Fruit fly (Drosophila melanogaster) whole organism: ENCODE data around the gene CG9184.

Experiments
- CG8478 ChIP-seq: fragments of >200 bp; optimal IDR thresholded peaks from 2 replicates; lab custom pipeline; 2018; ENCODE audit warnings: inconsistent platforms
- Dll ChIP-seq: fragments of >200 bp; optimal IDR thresholded peaks from 2 replicates; lab custom pipeline; 2017
- EcR ChIP-seq, 2 experiments: fragments of >200 bp; optimal IDR thresholded peaks; 2 replicates each; lab custom pipeline; 2017; ENCODE audit warnings: missing biosample characterization in 2 of 2, missing genetic modification characterization in 2 of 2, missing genetic modification reagents in 2 of 2
- pan ChIP-seq: fragments of >200 bp; optimal IDR thresholded peaks from 2 replicates; lab custom pipeline; 2017
- psq ChIP-seq: fragments of >200 bp; optimal IDR thresholded peaks from 2 replicates; lab custom pipeline; 2017
- usp ChIP-seq: fragments of >200 bp; optimal IDR thresholded peaks from 2 replicates; lab custom pipeline; 2017; ENCODE audit warnings: missing biosample characterization, missing genetic modification characterization, mixed read lengths

Gene CG9184

dm6 chr3L:1330420-1330819 is 7.8 kb upstream of the CG9184 start:
- no peak for TF ChIP-seq psq
- no peak for TF ChIP-seq Dll
- TF ChIP-seq usp: no peak
- TF ChIP-seq EcR (GFP tag; optimal IDR thresholded peaks at IDR 0.05; lab: Kevin White, UChicago): no peak
- no peak for TF ChIP-seq pan (lab: Kevin White, UChicago)
- no peak for TF ChIP-seq CG8478 (lab: Kevin White, UChicago)

dm6 chr3L:1329724-1330123 is 7.1 kb upstream of the CG9184 start, which contains the start of gene ND-ACP:
ND-ACP (plus strand) TSS chr3L:1329949.
- no peak for TF ChIP-seq psq
- TF ChIP-seq Dll: no peak
- no peak for TF ChIP-seq CG8478 (lab: Kevin White, UChicago)
- no peak for TF ChIP-seq usp
- no peak for TF ChIP-seq pan (lab: Kevin White, UChicago)
- TF ChIP-seq EcR (GFP tag; optimal IDR thresholded peaks at IDR 0.05; lab: Kevin White, UChicago): no peak

dm6 chr3L:1325626-1325937 is 3.0 kb upstream of the CG9184 start:
- no peak for TF ChIP-seq EcR (GFP tag; optimal IDR thresholded peaks at IDR 0.05; lab: Kevin White, UChicago)
- TF ChIP-seq Dll: no peak
- TF ChIP-seq usp: no peak
- no peak for TF ChIP-seq pan (lab: Kevin White, UChicago)
- TF ChIP-seq psq: no peak
- TF ChIP-seq CG8478 (lab: Kevin White, UChicago): no peak

dm6 chr3L:1324818-1325625 is 2.4 kb upstream of the CG9184 start:
- TF ChIP-seq CG8478 (lab: Kevin White, UChicago): no peak
- no peak for TF ChIP-seq usp
- TF ChIP-seq Dll: no peak
- no peak for TF ChIP-seq psq
- TF ChIP-seq pan (lab: Kevin White, UChicago): no peak
- TF ChIP-seq EcR (GFP tag; optimal IDR thresholded peaks at IDR 0.05; lab: Kevin White, UChicago): no peak

- TF ChIP-seq Dll: no peak
- no peak for TF ChIP-seq pan (lab: Kevin White, UChicago)
- TF ChIP-seq CG8478 (lab: Kevin White, UChicago): no peak
- no peak for TF ChIP-seq psq
- no peak for TF ChIP-seq EcR (GFP tag; optimal IDR thresholded peaks at IDR 0.05; lab: Kevin White, UChicago)
- TF ChIP-seq usp: no peak
These were observed 530 bp upstream of the CG9184 start for dm6 chr3L:1323136-1323535.

- TF ChIP-seq pan (lab: Kevin White, UChicago): no peak
- no peak for TF ChIP-seq usp
- TF ChIP-seq psq: no peak
- TF ChIP-seq EcR (GFP tag; optimal IDR thresholded peaks at IDR 0.05; lab: Kevin White, UChicago): no peak
- no peak for TF ChIP-seq Dll
- no peak for TF ChIP-seq CG8478 (lab: Kevin White, UChicago)
These were observed 447 bp downstream of the CG9184 start for dm6 chr3L:1322159-1322558.

- no peak for TF ChIP-seq psq
- no peak for TF ChIP-seq Dll
- no peak for TF ChIP-seq usp
- no peak for TF ChIP-seq CG8478 (lab: Kevin White, UChicago)
- no peak for TF ChIP-seq EcR (GFP tag; optimal IDR thresholded peaks at IDR 0.05; lab: Kevin White, UChicago)
- TF ChIP-seq pan (lab: Kevin White, UChicago): no peak
These were observed 1.6 kb downstream of the CG9184 start for dm6 chr3L:1320931-1321556.

- TF ChIP-seq usp (no peak), Dll (no peak), pan (lab: Kevin White, UChicago) (no peak), CG8478 (lab: Kevin White, UChicago) (no peak), psq (no peak), EcR (GFP tag; optimal IDR thresholded peaks at IDR 0.05; lab: Kevin White, UChicago) (no peak)
These were observed 2.2 kb downstream of the CG9184 start for dm6 chr3L:1320230-1320930.

- TF ChIP-seq usp (no peak), pan (lab: Kevin White, UChicago) (no peak), Dll (no peak), EcR (GFP tag; optimal IDR thresholded peaks at IDR 0.05; lab: Kevin White, UChicago) (no peak), psq (no peak), CG8478 (lab: Kevin White, UChicago) (no peak)
These were observed 3.4 kb downstream of the CG9184 start for dm6 chr3L:1319097-1319725.

- TF ChIP-seq Dll (no peak), EcR (GFP tag; optimal IDR thresholded peaks at IDR 0.05; lab: Kevin White, UChicago) (no peak), pan (lab: Kevin White, UChicago) (no peak), CG8478 (lab: Kevin White, UChicago) (no peak), psq (no peak), usp (no peak)
These were observed 4.4 kb downstream of the CG9184 start, which contains the start of gene Myo61F for dm6 chr3L:1318241-1318640. Myo61F (plus strand) TSS chr3L:1318480.

dm6 chr3L:1313039-1313766 is 9.4 kb downstream of the CG9184 start, which contains the start of the genes sturkopf and Herc4:
sturkopf (minus strand) TSS chr3L:1313377.
Herc4 (plus strand) TSS chr3L:1313696.
- no peak for TF ChIP-seq usp
- TF ChIP-seq pan (lab: Kevin White, UChicago): no peak
- no peak for TF ChIP-seq EcR (GFP tag; optimal IDR thresholded peaks at IDR 0.05; lab: Kevin White, UChicago)
- no peak for TF ChIP-seq Dll
- TF ChIP-seq CG8478 (lab: Kevin White, UChicago): no peak
- TF ChIP-seq psq: no peak
